Fruit fly (Drosophila melanogaster) whole organism, prepupa: ENCODE data around the gene CG4709.

Experiments
- CG10631 ChIP-seq: fragments of 200-800 bp; sonication (Bioruptor generic); optimal IDR thresholded peaks from 2 replicates; lab custom pipeline; 2016; ENCODE audit warnings: missing biosample characterization, missing genetic modification characterization
- CG10669 ChIP-seq: fragments of 200-800 bp; sonication (Bioruptor generic); optimal IDR thresholded peaks from 3 replicates; lab custom pipeline; 2018; ENCODE audit warnings: missing biosample characterization, mild to moderate bottlenecking, missing genetic modification characterization, moderate library complexity
- CG11294 ChIP-seq: fragments of 200-800 bp; sonication (Bioruptor generic); IDR thresholded peaks from 2 replicates; pipeline ENCODE4 v1.3.6; 2022; ENCODE audit warnings: missing biosample characterization, missing genetic modification characterization
- CG11762 ChIP-seq: fragments of 200-800 bp; sonication (Bioruptor generic); optimal IDR thresholded peaks from 3 replicates; lab custom pipeline; 2016; ENCODE audit warnings: missing biosample characterization, missing genetic modification characterization; ENCODE audit not compliant: insufficient read depth
- CG11902 ChIP-seq: fragments of 200-800 bp; sonication (Bioruptor generic); optimal IDR thresholded peaks from 3 replicates; lab custom pipeline; 2016; ENCODE audit warnings: missing biosample characterization, missing genetic modification characterization
- CG15336 ChIP-seq: fragments of 200-800 bp; sonication (Bioruptor generic); IDR thresholded peaks from 2 replicates; pipeline ENCODE4 v1.3.6; 2022; ENCODE audit warnings: missing biosample characterization, missing genetic modification characterization
- CG1621 ChIP-seq: fragments of 200-800 bp; sonication (Bioruptor generic); optimal IDR thresholded peaks from 3 replicates; lab custom pipeline; 2018; ENCODE audit warnings: missing biosample characterization, mild to moderate bottlenecking, missing genetic modification characterization
- CG3032 ChIP-seq: fragments of 200-800 bp; optimal IDR thresholded peaks from 2 replicates; lab custom pipeline; 2019; ENCODE audit warnings: missing biosample characterization, mild to moderate bottlenecking, missing genetic modification characterization, moderate library complexity
- CG31627 ChIP-seq: fragments of 200-800 bp; sonication (Bioruptor generic); optimal IDR thresholded peaks from 3 replicates; lab custom pipeline; 2016; ENCODE audit warnings: missing biosample characterization, missing genetic modification characterization
- CG34406 ChIP-seq: fragments of 200-800 bp; sonication (Bioruptor generic); optimal IDR thresholded peaks from 3 replicates; lab custom pipeline; 2016; ENCODE audit warnings: missing biosample characterization, missing genetic modification characterization
- CG3919 ChIP-seq: fragments of 200-800 bp; sonication (Bioruptor generic); optimal IDR thresholded peaks from 3 replicates; lab custom pipeline; 2016; ENCODE audit warnings: missing biosample characterization, missing genetic modification characterization
- CG4318 ChIP-seq: fragments of 200-800 bp; sonication (Bioruptor generic); optimal IDR thresholded peaks from 3 replicates; lab custom pipeline; 2017; ENCODE audit warnings: missing biosample characterization, mild to moderate bottlenecking, missing genetic modification characterization
- CG6276 ChIP-seq: fragments of 200-800 bp; sonication (Bioruptor generic); optimal IDR thresholded peaks from 2 replicates; lab custom pipeline; 2017; ENCODE audit warnings: missing biosample characterization, mild to moderate bottlenecking, missing genetic modification characterization
- CG6792 ChIP-seq: fragments of 200-800 bp; sonication (Bioruptor generic); optimal IDR thresholded peaks from 3 replicates; lab custom pipeline; 2016; ENCODE audit warnings: missing biosample characterization, missing genetic modification characterization
- CG6808 ChIP-seq: fragments of 200-800 bp; sonication (Bioruptor generic); optimal IDR thresholded peaks from 3 replicates; lab custom pipeline; 2017; ENCODE audit warnings: missing biosample characterization, missing genetic modification characterization, mild to moderate bottlenecking, moderate library complexity, missing genetic modification reagents
- CG6854 ChIP-seq: fragments of 200-800 bp; sonication (Bioruptor generic); optimal IDR thresholded peaks from 2 replicates; lab custom pipeline; 2017; ENCODE audit warnings: missing biosample characterization, mild to moderate bottlenecking, missing genetic modification characterization
- CG7368 ChIP-seq: fragments of 200-800 bp; sonication (Bioruptor generic); optimal IDR thresholded peaks from 3 replicates; lab custom pipeline; 2016; ENCODE audit warnings: missing biosample characterization, missing genetic modification characterization
- CG8119 ChIP-seq: fragments of 200-800 bp; sonication (Bioruptor generic); IDR thresholded peaks from 3 replicates; pipeline ENCODE4 v1.3.6; 2022; ENCODE audit warnings: missing biosample characterization, missing genetic modification characterization
- CG8632 ChIP-seq: fragments of 200-800 bp; sonication (Bioruptor generic); optimal IDR thresholded peaks from 3 replicates; lab custom pipeline; 2016; ENCODE audit warnings: missing biosample characterization, missing genetic modification characterization
- Eip75B ChIP-seq: fragments of 200-800 bp; sonication (Bioruptor generic); optimal IDR thresholded peaks from 3 replicates; lab custom pipeline; 2016; ENCODE audit warnings: missing biosample characterization, missing genetic modification characterization
- Eip78C ChIP-seq: fragments of 200-800 bp; sonication (Bioruptor generic); peaks from one replicate; lab custom pipeline; 2016; ENCODE audit warnings: missing biosample characterization, missing genetic modification characterization
- Eip93F ChIP-seq: fragments of 200-800 bp; sonication (Bioruptor generic); optimal IDR thresholded peaks from 2 replicates; lab custom pipeline; 2016; ENCODE audit warnings: missing biosample characterization, mild to moderate bottlenecking, missing genetic modification characterization
- Ets21C ChIP-seq: fragments of 200-800 bp; sonication (Bioruptor generic); optimal IDR thresholded peaks from 3 replicates; lab custom pipeline; 2016; ENCODE audit warnings: missing biosample characterization, missing genetic modification characterization
- Ets96B ChIP-seq: fragments of 200-800 bp; optimal IDR thresholded peaks from 2 replicates; lab custom pipeline; 2019; ENCODE audit warnings: missing biosample characterization, mild to moderate bottlenecking, missing genetic modification characterization, moderate library complexity
- Gug ChIP-seq: fragments of 200-800 bp; sonication (Bioruptor generic); IDR thresholded peaks from 2 replicates; pipeline ENCODE4 v1.3.6; 2022; ENCODE audit warnings: missing biosample characterization, missing genetic modification characterization
- Hr4 ChIP-seq: fragments of 200-800 bp; sonication (Bioruptor generic); optimal IDR thresholded peaks from 3 replicates; lab custom pipeline; 2016; ENCODE audit warnings: missing biosample characterization, missing genetic modification characterization
- OdsH ChIP-seq: fragments of 200-800 bp; sonication (Bioruptor generic); optimal IDR thresholded peaks from 3 replicates; lab custom pipeline; 2016; ENCODE audit warnings: missing biosample characterization, missing genetic modification characterization
- Smox ChIP-seq: fragments of 200-800 bp; sonication (Bioruptor generic); optimal IDR thresholded peaks from 3 replicates; lab custom pipeline; 2016; ENCODE audit warnings: missing biosample characterization, missing genetic modification characterization
- Sox102F ChIP-seq: fragments of 200-800 bp; sonication (Bioruptor generic); optimal IDR thresholded peaks from 2 replicates; lab custom pipeline; 2016; ENCODE audit warnings: missing biosample characterization, mild to moderate bottlenecking, missing genetic modification characterization
- Sox14 ChIP-seq: fragments of 200-800 bp; sonication (Bioruptor generic); optimal IDR thresholded peaks from 3 replicates; lab custom pipeline; 2016; ENCODE audit warnings: missing biosample characterization, missing genetic modification characterization
- Sox15 ChIP-seq: fragments of 200-800 bp; sonication (Bioruptor generic); optimal IDR thresholded peaks from 3 replicates; lab custom pipeline; 2016; ENCODE audit warnings: missing biosample characterization, missing genetic modification characterization
- acj6 ChIP-seq: fragments of 200-800 bp; sonication (Bioruptor generic); optimal IDR thresholded peaks from 3 replicates; lab custom pipeline; 2016; ENCODE audit warnings: missing biosample characterization, missing genetic modification characterization
- cyc ChIP-seq: fragments of 200-800 bp; sonication (Bioruptor generic); optimal IDR thresholded peaks from 3 replicates; lab custom pipeline; 2016; ENCODE audit warnings: missing biosample characterization, missing genetic modification characterization
- dac ChIP-seq: fragments of 200-800 bp; sonication (Bioruptor generic); optimal IDR thresholded peaks from 2 replicates; lab custom pipeline; 2017; ENCODE audit warnings: missing biosample characterization, mild to moderate bottlenecking, missing genetic modification characterization
- eg ChIP-seq: fragments of 200-800 bp; sonication (Bioruptor generic); IDR thresholded peaks from 3 replicates; pipeline ENCODE4 v1.3.6; 2022; ENCODE audit warnings: missing biosample characterization, missing genetic modification characterization
- esn ChIP-seq: fragments of 200-800 bp; sonication (Bioruptor generic); optimal IDR thresholded peaks from 2 replicates; lab custom pipeline; 2016; ENCODE audit warnings: missing biosample characterization, mild to moderate bottlenecking, missing genetic modification characterization, moderate library complexity
- fd59A ChIP-seq: fragments of 200-800 bp; sonication (Bioruptor generic); optimal IDR thresholded peaks from 2 replicates; lab custom pipeline; 2017; ENCODE audit warnings: missing biosample characterization, mild to moderate bottlenecking, missing genetic modification characterization, missing genetic modification reagents
- fd85E ChIP-seq: fragments of 200-800 bp; sonication (Bioruptor generic); optimal IDR thresholded peaks from 3 replicates; lab custom pipeline; 2016; ENCODE audit warnings: missing biosample characterization, missing genetic modification characterization
- lz ChIP-seq: fragments of 200-800 bp; sonication (Bioruptor generic); optimal IDR thresholded peaks from 3 replicates; lab custom pipeline; 2016; ENCODE audit warnings: missing biosample characterization, missing genetic modification characterization
- net ChIP-seq: fragments of 200-800 bp; sonication (Bioruptor generic); optimal IDR thresholded peaks from 3 replicates; lab custom pipeline; 2016; ENCODE audit warnings: missing biosample characterization, missing genetic modification characterization
- pdm3 ChIP-seq: fragments of 200-800 bp; sonication (Bioruptor generic); optimal IDR thresholded peaks from 3 replicates; lab custom pipeline; 2016; ENCODE audit warnings: missing biosample characterization, missing genetic modification characterization
- ss ChIP-seq, 2 experiments: fragments of 200-800 bp; sonication (Bioruptor generic); optimal IDR thresholded peaks; 2 replicates in 1 of 2; 3 replicates in 1 of 2; lab custom pipeline; 2017 to 2018; ENCODE audit warnings: mild to moderate bottlenecking in 2 of 2, missing biosample characterization in 2 of 2, missing genetic modification characterization in 2 of 2, moderate library complexity in 1 of 2
- svp ChIP-seq: fragments of 200-800 bp; sonication (Bioruptor generic); peaks from one replicate; lab custom pipeline; 2016; ENCODE audit warnings: missing biosample characterization, missing genetic modification characterization
- topi ChIP-seq: fragments of 200-800 bp; sonication (Bioruptor generic); optimal IDR thresholded peaks from 3 replicates; lab custom pipeline; 2016; ENCODE audit warnings: missing biosample characterization, missing genetic modification characterization
- vri ChIP-seq: fragments of 200-800 bp; sonication (Bioruptor generic); optimal IDR thresholded peaks from 3 replicates; lab custom pipeline; 2016; ENCODE audit warnings: missing biosample characterization, mild to moderate bottlenecking, missing genetic modification characterization

CG4709 gene

dm6 chr2L:9996553-9996952 lies 42.4 kb downstream of the CG4709 start:
- peak; percentile 16 for TF ChIP-seq esn (GFP tag; lab: Kevin White, UChicago)
- TF ChIP-seq lz (GFP tag; lab: Kevin White, UChicago): no peak

dm6 chr2L:10002408-10003358 lies 48.6 kb downstream of the CG4709 start, which contains the start of the genes CG31875 and SoYb:
TSS of gene CG31875 (minus strand) at chr2L:10002736.
TSS of gene SoYb (minus strand) at chr2L:10002736.
- peak; percentile 21 for TF ChIP-seq Eip78C
- no peak for TF ChIP-seq CG7368
- TF ChIP-seq, all 60 proteins: peak for 1

DNA sequence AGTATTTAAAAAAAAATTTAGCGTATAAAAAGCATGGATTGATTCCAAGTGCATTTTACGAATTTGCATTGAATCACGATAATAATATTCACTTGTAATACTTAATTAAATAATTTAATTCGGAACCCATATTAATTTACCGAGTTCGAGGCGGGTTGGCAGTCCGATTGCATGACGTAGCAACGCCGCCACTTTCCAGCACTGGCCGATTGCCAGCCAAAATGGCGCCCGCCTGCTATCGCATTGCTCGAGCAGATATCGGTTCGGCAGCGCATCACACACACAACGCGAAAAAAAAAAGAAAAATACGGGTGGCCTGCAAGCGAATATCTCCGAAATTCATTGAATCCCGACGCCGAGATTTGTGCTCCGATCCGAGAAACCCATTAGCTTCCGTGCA lies 49.5 kb downstream of the CG4709 start, which contains the start of gene Ndf:
TSS of gene Ndf (plus strand) at position 240 of the 400 bp plus-strand sequence.
- TF ChIP-seq Hr4 (GFP tag; lab: Kevin White, UChicago) (peak; percentile 16), Sox14 (GFP tag; lab: Kevin White, UChicago) (peak; percentile 42), lz (GFP tag; lab: Kevin White, UChicago) (peak; percentile 58), CG8119 (0 out of 3 replicates have a peak, but pooled peaks have one; percentile 16), CG15336 (GFP tag; lab: Robert Waterston, UW) (peak; percentile 38; the same call in 1 of the 2 replicates), CG31627 (GFP tag; lab: Kevin White, UChicago) (peak; percentile 64), Gug (peak; percentile 38; the same call in 1 of the 2 replicates), Eip93F (GFP tag; lab: Kevin White, UChicago) (peak; percentile 16), acj6 (GFP tag; lab: Kevin White, UChicago) (no peak), CG6276 (GFP tag; lab: Kevin White, UChicago) (no peak), fd59A (GFP tag; lab: Kevin White, UChicago) (peak; percentile 33), CG3032 (tag; lab: Kevin White, UChicago) (peak; percentile 49), cyc (GFP tag; lab: Kevin White, UChicago) (peak; percentile 65), CG11902 (peak; percentile 13), CG11762 (GFP tag; lab: Kevin White, UChicago) (no peak), vri (no peak), Sox15 (GFP tag; lab: Kevin White, UChicago) (peak; percentile 2), net (peak; percentile 9), Eip75B (GFP tag; lab: Kevin White, UChicago) (peak; percentile 15), svp (GFP tag; lab: Kevin White, UChicago) (no peak), CG34406 (GFP tag; lab: Kevin White, UChicago) (peak; percentile 23), Ets21C (GFP tag; lab: Kevin White, UChicago) (peak; percentile 24), CG3919 (GFP tag; lab: Kevin White, UChicago) (peak; percentile 59), eg (GFP tag; lab: Robert Waterston, UW) (peak; percentile 63), topi (GFP tag; lab: Kevin White, UChicago) (peak; percentile 59), CG10669 (GFP tag; lab: Kevin White, UChicago) (peak; percentile 6), CG6854 (GFP tag; lab: Kevin White, UChicago) (no peak), CG10631 (GFP tag; lab: Kevin White, UChicago) (peak; percentile 49), Eip78C (peak; percentile 73), OdsH (GFP tag; lab: Kevin White, UChicago) (peak; percentile 33), CG11294 (GFP tag; lab: Robert Waterston, UW) (no peak), ss (GFP tag; optimal IDR thresholded peaks at IDR 0.05; lab: Kevin White, UChicago) (peak; percentile 14 to 35), Ets96B (peak; percentile 17), pdm3 (peak; percentile 50), CG6792 (GFP tag; lab: Kevin White, UChicago) (peak; percentile 55), CG6808 (GFP tag; lab: Kevin White, UChicago) (peak; percentile 37), dac (peak; percentile 16), CG8632 (GFP tag; lab: Kevin White, UChicago) (peak; percentile 8), Sox102F (GFP tag; lab: Kevin White, UChicago) (peak; percentile 32), CG4318 (GFP tag; lab: Kevin White, UChicago) (no peak), Smox (GFP tag; lab: Kevin White, UChicago) (peak; percentile 62), CG1621 (tag; lab: Kevin White, UChicago) (peak; percentile 50), esn (GFP tag; lab: Kevin White, UChicago) (peak; percentile 58), fd85E (GFP tag; lab: Kevin White, UChicago) (no peak)
